Worm (Caenorhabditis elegans): ENCODE data around the gene unc-44.

unc-44 gene

ce11 chrIV:5975202-5975601, at the start of gene unc-44:
TSS of gene unc-44 (plus strand) at chrIV:5975557.
- no peak for TF ChIP-seq ztf-23 (GFP tag; IDR thresholded peaks at IDR 0.05)
- no peak for TF ChIP-seq ref-1 (GFP tag; conservative IDR thresholded peaks at IDR 0.05)
- no peak for TF ChIP-seq cog-1 (tag; optimal IDR thresholded peaks at IDR 0.05)
- no peak for TF ChIP-seq flt-1 (GFP tag; IDR thresholded peaks at IDR 0.05)
- TF ChIP-seq klf-2 (GFP tag; conservative IDR thresholded peaks at IDR 0.05) = no peak

ce11 chrIV:5926643-5927042, 48.7 kb upstream of the unc-44 start:
- TF ChIP-seq T22C8.4 (GFP tag; IDR thresholded peaks at IDR 0.05) = no peak
- peak; percentile 20 for TF ChIP-seq cog-1 (tag; optimal IDR thresholded peaks at IDR 0.05)

ce11 chrIV:5927805-5928204, 47.6 kb upstream of the unc-44 start:
- no peak for TF ChIP-seq klf-2 (GFP tag; conservative IDR thresholded peaks at IDR 0.05)
- TF ChIP-seq ref-1 (GFP tag; conservative IDR thresholded peaks at IDR 0.05) = no peak
- TF ChIP-seq tab-1 (GFP tag; IDR thresholded peaks at IDR 0.05) = no peak
- TF ChIP-seq med-1 (GFP tag; optimal IDR thresholded peaks at IDR 0.05; ENCODE audit: insufficient read depth) = no peak
- no peak for TF ChIP-seq ztf-29 (GFP tag; IDR thresholded peaks at IDR 0.05)
- no peak for TF ChIP-seq T22C8.4 (GFP tag; IDR thresholded peaks at IDR 0.05)
- TF ChIP-seq flt-1 (GFP tag; IDR thresholded peaks at IDR 0.05) = no peak

ce11 chrIV:5928957-5929356, 46.4 kb upstream of the unc-44 start:
- TF ChIP-seq klf-2 (GFP tag; conservative IDR thresholded peaks at IDR 0.05) = no peak

- TF ChIP-seq tab-1 (GFP tag; IDR thresholded peaks at IDR 0.05) (no peak), ref-1 (GFP tag; conservative IDR thresholded peaks at IDR 0.05) (no peak), ztf-29 (GFP tag; IDR thresholded peaks at IDR 0.05) (no peak), cog-1 (tag; optimal IDR thresholded peaks at IDR 0.05) (no peak), T22C8.4 (GFP tag; IDR thresholded peaks at IDR 0.05) (no peak), ztf-23 (GFP tag; IDR thresholded peaks at IDR 0.05) (no peak), klf-2 (GFP tag; conservative IDR thresholded peaks at IDR 0.05) (no peak), med-1 (GFP tag; optimal IDR thresholded peaks at IDR 0.05; ENCODE audit: insufficient read depth) (no peak)
Observed at ce11 chrIV:5930345-5930744, 45.0 kb upstream of the unc-44 start, which contains the start of gene lin-33. TSS of gene lin-33 (plus strand) at chrIV:5930645.

ce11 chrIV:5934046-5934445, 41.3 kb upstream of the unc-44 start, which contains the start of gene H32C10.1:
TSS of gene H32C10.1 (plus strand) at chrIV:5934346.
- TF ChIP-seq ztf-23 (GFP tag; IDR thresholded peaks at IDR 0.05) (no peak), tab-1 (GFP tag; IDR thresholded peaks at IDR 0.05) (no peak), T22C8.4 (GFP tag; IDR thresholded peaks at IDR 0.05) (no peak), flt-1 (GFP tag; IDR thresholded peaks at IDR 0.05) (no peak), med-1 (GFP tag; optimal IDR thresholded peaks at IDR 0.05; ENCODE audit: insufficient read depth) (no peak), ztf-29 (GFP tag; IDR thresholded peaks at IDR 0.05) (no peak), klf-2 (GFP tag; conservative IDR thresholded peaks at IDR 0.05) (no peak)

- TF ChIP-seq tab-1 (GFP tag; IDR thresholded peaks at IDR 0.05) (no peak), ztf-23 (GFP tag; IDR thresholded peaks at IDR 0.05) (no peak), flt-1 (GFP tag; IDR thresholded peaks at IDR 0.05) (no peak), klf-2 (GFP tag; conservative IDR thresholded peaks at IDR 0.05) (no peak), med-1 (GFP tag; optimal IDR thresholded peaks at IDR 0.05; ENCODE audit: insufficient read depth) (no peak), ref-1 (GFP tag; conservative IDR thresholded peaks at IDR 0.05) (no peak), cog-1 (tag; optimal IDR thresholded peaks at IDR 0.05) (no peak), T22C8.4 (GFP tag; IDR thresholded peaks at IDR 0.05) (no peak), ztf-29 (GFP tag; IDR thresholded peaks at IDR 0.05) (no peak)
Observed at ce11 chrIV:5937106-5937505, 38.3 kb upstream of the unc-44 start.

ce11 chrIV:5939122-5939521, 36.2 kb upstream of the unc-44 start, which contains the start of gene mcu-1:
TSS of gene mcu-1 (minus strand) at chrIV:5939230.
- TF ChIP-seq cog-1 (tag; optimal IDR thresholded peaks at IDR 0.05) (no peak), ztf-23 (GFP tag; IDR thresholded peaks at IDR 0.05) (no peak), klf-2 (GFP tag; conservative IDR thresholded peaks at IDR 0.05) (no peak), med-1 (GFP tag; optimal IDR thresholded peaks at IDR 0.05; ENCODE audit: insufficient read depth) (no peak), T22C8.4 (GFP tag; IDR thresholded peaks at IDR 0.05) (no peak), flt-1 (GFP tag; IDR thresholded peaks at IDR 0.05) (no peak), tab-1 (GFP tag; IDR thresholded peaks at IDR 0.05) (no peak), ref-1 (GFP tag; conservative IDR thresholded peaks at IDR 0.05) (no peak), ztf-29 (GFP tag; IDR thresholded peaks at IDR 0.05) (no peak)

ce11 chrIV:5939908-5940307, 35.4 kb upstream of the unc-44 start:
- no peak for TF ChIP-seq klf-2 (GFP tag; conservative IDR thresholded peaks at IDR 0.05)

- no peak for TF ChIP-seq ref-1 (GFP tag; conservative IDR thresholded peaks at IDR 0.05)
- TF ChIP-seq med-1 (GFP tag; optimal IDR thresholded peaks at IDR 0.05; ENCODE audit: insufficient read depth) = no peak
- TF ChIP-seq ztf-23 (GFP tag; IDR thresholded peaks at IDR 0.05) = no peak
- no peak for TF ChIP-seq T22C8.4 (GFP tag; IDR thresholded peaks at IDR 0.05)
- TF ChIP-seq flt-1 (GFP tag; IDR thresholded peaks at IDR 0.05) = no peak
- TF ChIP-seq tab-1 (GFP tag; IDR thresholded peaks at IDR 0.05) = no peak
- TF ChIP-seq ztf-29 (GFP tag; IDR thresholded peaks at IDR 0.05) = no peak
- TF ChIP-seq klf-2 (GFP tag; conservative IDR thresholded peaks at IDR 0.05) = no peak
- TF ChIP-seq cog-1 (tag; optimal IDR thresholded peaks at IDR 0.05) = no peak
Observed at ce11 chrIV:5940608-5941007, 34.7 kb upstream of the unc-44 start.

ce11 chrIV:5941236-5941976, 34.0 kb upstream of the unc-44 start, which contains the start of gene pfkb-1.2:
TSS of gene pfkb-1.2 (plus strand) at chrIV:5941926.
- TF ChIP-seq klf-2 (GFP tag; conservative IDR thresholded peaks at IDR 0.05) (no peak), med-1 (GFP tag; optimal IDR thresholded peaks at IDR 0.05; ENCODE audit: insufficient read depth) (no peak), tab-1 (GFP tag; IDR thresholded peaks at IDR 0.05) (no peak), ztf-23 (GFP tag; IDR thresholded peaks at IDR 0.05) (no peak), cog-1 (tag; optimal IDR thresholded peaks at IDR 0.05) (no peak), ref-1 (GFP tag; conservative IDR thresholded peaks at IDR 0.05) (no peak), T22C8.4 (GFP tag; IDR thresholded peaks at IDR 0.05) (no peak), flt-1 (GFP tag; IDR thresholded peaks at IDR 0.05) (no peak), ztf-29 (GFP tag; IDR thresholded peaks at IDR 0.05) (no peak)
